Fruit fly (Drosophila melanogaster) whole organism, wandering third instar larva: Measurements from ENCODE around the gene Glyp.

Source experiments
- Dfd ChIP-seq: fragments of >200 bp; optimal IDR thresholded peaks from 2 replicates; lab custom pipeline; 2017; ENCODE audit warnings: missing biosample characterization, missing genetic modification characterization
- HLH106 ChIP-seq: fragments of 200-800 bp; optimal IDR thresholded peaks from 3 replicates; lab custom pipeline; 2019; ENCODE audit warnings: missing biosample characterization, mild to moderate bottlenecking, missing genetic modification characterization, moderate library complexity
- Hr78 ChIP-seq: fragments of >200 bp; optimal IDR thresholded peaks from 2 replicates; lab custom pipeline; 2017; ENCODE audit warnings: missing biosample characterization, missing genetic modification characterization
- Hr83 ChIP-seq: fragments of 200-300 bp; sonication (Bioruptor generic); optimal IDR thresholded peaks from 2 replicates; lab custom pipeline; 2016; ENCODE audit warnings: missing biosample characterization, mild to moderate bottlenecking, missing genetic modification characterization, moderate library complexity; ENCODE audit not compliant: poor library complexity, severe bottlenecking
- Myc ChIP-seq: fragments of >200 bp; optimal IDR thresholded peaks from 2 replicates; lab custom pipeline; 2017
- Rel ChIP-seq, 2 experiments: fragments of 200-800 bp; sonication (Bioruptor generic) in 1 of 2; optimal IDR thresholded peaks; 2 replicates in 1 of 2; 3 replicates in 1 of 2; lab custom pipeline; 2016 to 2019; ENCODE audit warnings: mild to moderate bottlenecking in 2 of 2, missing biosample characterization in 2 of 2, missing genetic modification characterization in 2 of 2, moderate library complexity in 1 of 2
- dmrt93B ChIP-seq: fragments of 200-800 bp; sonication (Bioruptor generic); optimal IDR thresholded peaks from 2 replicates; lab custom pipeline; 2018; ENCODE audit warnings: missing biosample characterization, mild to moderate bottlenecking, missing genetic modification characterization
- ey ChIP-seq: fragments of 200-800 bp; sonication (Bioruptor generic); optimal IDR thresholded peaks from 2 replicates; lab custom pipeline; 2016; ENCODE audit warnings: missing biosample characterization, missing genetic modification characterization
- h ChIP-seq: fragments of 200-800 bp; sonication (Bioruptor generic); optimal IDR thresholded peaks from 3 replicates; lab custom pipeline; 2016; ENCODE audit warnings: missing biosample characterization, mild to moderate bottlenecking, missing genetic modification characterization
- psq ChIP-seq: fragments of 200-800 bp; sonication (Bioruptor generic); optimal IDR thresholded peaks from 3 replicates; lab custom pipeline; 2017; ENCODE audit warnings: missing biosample characterization, mild to moderate bottlenecking, missing genetic modification characterization, moderate library complexity
- sage ChIP-seq: fragments of 200-800 bp; sonication (Bioruptor generic); optimal IDR thresholded peaks from 2 replicates; lab custom pipeline; 2016; ENCODE audit warnings: missing biosample characterization, mild to moderate bottlenecking, missing genetic modification characterization
- usp ChIP-seq: fragments of >200 bp; optimal IDR thresholded peaks from 2 replicates; lab custom pipeline; 2017; ENCODE audit warnings: missing biosample characterization, missing genetic modification characterization

dm6 chr2L:2162281-2162680 is 31.7 kb downstream of the Glyp start:
- TF ChIP-seq psq (GFP tag; lab: Kevin White, UChicago): peak; percentile 26
- TF ChIP-seq ey (GFP tag; lab: Kevin White, UChicago): no peak
- peak; percentile 81 for TF ChIP-seq Hr83
- TF ChIP-seq dmrt93B: no peak
- TF ChIP-seq usp (GFP tag; lab: Kevin White, UChicago): no peak
- TF ChIP-seq Rel (GFP tag; optimal IDR thresholded peaks at IDR 0.05; lab: Kevin White, UChicago): no peak
- TF ChIP-seq Rel (tag; optimal IDR thresholded peaks at IDR 0.05; lab: Kevin White, UChicago): peak; percentile 58
- TF ChIP-seq sage (GFP tag; lab: Kevin White, UChicago): peak; percentile 0
- TF ChIP-seq Hr78 (GFP tag; lab: Kevin White, UChicago): no peak
- no peak for TF ChIP-seq HLH106
- TF ChIP-seq h (GFP tag; lab: Kevin White, UChicago): peak; percentile 47
- no peak for TF ChIP-seq Dfd
- no peak for TF ChIP-seq Myc (lab: Kevin White, UChicago)
